Fruit fly (Drosophila melanogaster) whole organism, embryonic: ENCODE measurements around the gene Rbp1-like.

Source experiments
- Blimp-1 ChIP-seq: fragments of 200-800 bp; sonication (Bioruptor generic); optimal IDR thresholded peaks from 3 replicates; lab custom pipeline; 2018; ENCODE audit warnings: missing biosample characterization, missing genetic modification characterization, mild to moderate bottlenecking, moderate library complexity, missing genetic modification reagents
- CG10147 ChIP-seq: fragments of 200-800 bp; sonication (Bioruptor generic); optimal IDR thresholded peaks from 2 replicates; lab custom pipeline; 2019; ENCODE audit warnings: missing biosample characterization, mild to moderate bottlenecking, missing genetic modification characterization, moderate library complexity
- CG10274 ChIP-seq: fragments of 200-800 bp; sonication (Bioruptor generic); optimal IDR thresholded peaks from 3 replicates; lab custom pipeline; 2017; ENCODE audit warnings: missing biosample characterization, mild to moderate bottlenecking, missing genetic modification characterization
- CG10431 ChIP-seq: fragments of 200-800 bp; sonication (Bioruptor generic); optimal IDR thresholded peaks from 3 replicates; lab custom pipeline; 2018; ENCODE audit warnings: missing biosample characterization, mild to moderate bottlenecking, missing genetic modification characterization
- CG12659 ChIP-seq: fragments of 200-800 bp; sonication (Bioruptor generic); optimal IDR thresholded peaks from 3 replicates; lab custom pipeline; 2017; ENCODE audit warnings: mild to moderate bottlenecking, missing biosample characterization, missing genetic modification reagents, missing genetic modification characterization
- CG13296 ChIP-seq: fragments of 200-800 bp; sonication (Bioruptor generic); optimal IDR thresholded peaks from 3 replicates; lab custom pipeline; 2018; ENCODE audit warnings: missing biosample characterization, mild to moderate bottlenecking, missing genetic modification characterization
- CG15269 ChIP-seq: fragments of 200-800 bp; sonication (Bioruptor generic); optimal IDR thresholded peaks from 2 replicates; lab custom pipeline; 2018; ENCODE audit warnings: missing biosample characterization, mild to moderate bottlenecking, missing genetic modification characterization, moderate library complexity
- CG1603 ChIP-seq: fragments of 200-800 bp; sonication (Bioruptor generic); optimal IDR thresholded peaks from 2 replicates; lab custom pipeline; 2019; ENCODE audit warnings: missing biosample characterization, mild to moderate bottlenecking, missing genetic modification characterization, moderate library complexity
- CG16815 ChIP-seq: fragments of 200-800 bp; sonication (Bioruptor generic); optimal IDR thresholded peaks from 3 replicates; lab custom pipeline; 2017; ENCODE audit warnings: missing biosample characterization, mild to moderate bottlenecking, missing genetic modification characterization
- CG17385 ChIP-seq: fragments of 200-800 bp; sonication (Bioruptor generic); optimal IDR thresholded peaks from 3 replicates; lab custom pipeline; 2018; ENCODE audit warnings: missing biosample characterization, mild to moderate bottlenecking, missing genetic modification characterization
- CG18599 ChIP-seq: fragments of 200-800 bp; sonication (Bioruptor generic); optimal IDR thresholded peaks from 3 replicates; lab custom pipeline; 2017; ENCODE audit warnings: missing biosample characterization, missing genetic modification characterization, mild to moderate bottlenecking, moderate library complexity, missing genetic modification reagents
- CG2129 ChIP-seq: fragments of 200-800 bp; sonication (Bioruptor generic); IDR thresholded peaks from 2 replicates; pipeline ENCODE4 v1.3.6; 2022; ENCODE audit warnings: missing biosample characterization, missing genetic modification characterization; ENCODE audit not compliant: partially characterized antibody
- CG2678 ChIP-seq: fragments of 200-800 bp; sonication (Bioruptor generic); optimal IDR thresholded peaks from 3 replicates; lab custom pipeline; 2019; ENCODE audit warnings: missing biosample characterization, mild to moderate bottlenecking, missing genetic modification characterization, moderate library complexity
- CG2712 ChIP-seq: fragments of 200-800 bp; optimal IDR thresholded peaks from 3 replicates; lab custom pipeline; 2019; ENCODE audit warnings: missing biosample characterization, mild to moderate bottlenecking, missing genetic modification characterization, moderate library complexity
- CG34224 ChIP-seq: fragments of 200-800 bp; sonication (Bioruptor generic); IDR thresholded peaks from 3 replicates; pipeline ENCODE4 v1.3.6; 2022; ENCODE audit warnings: missing biosample characterization, missing genetic modification characterization; ENCODE audit not compliant: partially characterized antibody
- CG34376 ChIP-seq: fragments of 200-800 bp; sonication (Bioruptor generic); optimal IDR thresholded peaks from 2 replicates; lab custom pipeline; 2018; ENCODE audit warnings: missing biosample characterization, mild to moderate bottlenecking, missing genetic modification characterization
- CG3838 ChIP-seq: fragments of 200-800 bp; sonication (Bioruptor generic); optimal IDR thresholded peaks from 3 replicates; lab custom pipeline; 2016; ENCODE audit warnings: missing biosample characterization, missing genetic modification characterization
- CG7786 ChIP-seq: fragments of 200-800 bp; sonication (Bioruptor generic); optimal IDR thresholded peaks from 2 replicates; lab custom pipeline; 2016; ENCODE audit warnings: missing biosample characterization, missing genetic modification characterization
- CHES-1-like ChIP-seq: fragments of 200-800 bp; sonication (Bioruptor generic); optimal IDR thresholded peaks from 2 replicates; lab custom pipeline; 2016; ENCODE audit warnings: missing biosample characterization, missing genetic modification characterization
- Dip2 ChIP-seq: fragments of 200-800 bp; sonication (Bioruptor generic); IDR thresholded peaks from 2 replicates; pipeline ENCODE4 v1.3.6; 2022; ENCODE audit warnings: missing biosample characterization, missing genetic modification characterization
- Hey ChIP-seq: fragments of 200-800 bp; sonication (Bioruptor generic); optimal IDR thresholded peaks from 3 replicates; lab custom pipeline; 2018; ENCODE audit warnings: missing biosample characterization, mild to moderate bottlenecking, missing genetic modification characterization
- Hr3 ChIP-seq: fragments of 200-800 bp; sonication (Bioruptor generic); optimal IDR thresholded peaks from 3 replicates; lab custom pipeline; 2016; ENCODE audit warnings: missing biosample characterization, missing genetic modification characterization
- MTF-1 ChIP-seq: fragments of 200-800 bp; sonication (Bioruptor generic); optimal IDR thresholded peaks from 2 replicates; lab custom pipeline; 2018; ENCODE audit warnings: missing biosample characterization, mild to moderate bottlenecking, missing genetic modification characterization, borderline replicate concordance
- Med ChIP-seq: fragments of 200-800 bp; sonication (Bioruptor generic); peaks from one replicate; lab custom pipeline; 2016; ENCODE audit warnings: missing biosample characterization, missing genetic modification characterization, mild to moderate bottlenecking, inconsistent platforms, moderate library complexity
- Pdp1 ChIP-seq, 2 experiments: fragments of 200-800 bp; sonication (Bioruptor generic); optimal IDR thresholded peaks; 3 replicates each; lab custom pipeline; 2016; ENCODE audit warnings: missing biosample characterization in 2 of 2, missing genetic modification characterization in 2 of 2, mild to moderate bottlenecking in 1 of 2, moderate library complexity in 1 of 2
- Ravus ChIP-seq: fragments of 200-800 bp; sonication (Bioruptor generic); IDR thresholded peaks from 2 replicates; pipeline ENCODE4 v1.3.6; 2022; ENCODE audit warnings: missing biosample characterization, missing genetic modification characterization
- Rx ChIP-seq: fragments of 200-800 bp; sonication (Bioruptor generic); IDR thresholded peaks from 2 replicates; pipeline ENCODE4 v1.3.6; 2022; ENCODE audit warnings: missing biosample characterization, missing genetic modification characterization
- Side ChIP-seq: fragments of 200-800 bp; sonication (Bioruptor generic); optimal IDR thresholded peaks from 2 replicates; lab custom pipeline; 2016; ENCODE audit warnings: missing biosample characterization, missing genetic modification characterization
- Sox100B ChIP-seq: fragments of 200-800 bp; sonication (Bioruptor generic); optimal IDR thresholded peaks from 3 replicates; lab custom pipeline; 2018; ENCODE audit warnings: missing biosample characterization, mild to moderate bottlenecking, missing genetic modification characterization
- Vsx1 ChIP-seq: fragments of 200-800 bp; sonication (Bioruptor generic); optimal IDR thresholded peaks from 2 replicates; lab custom pipeline; 2017; ENCODE audit warnings: missing biosample characterization, mild to moderate bottlenecking, missing genetic modification characterization, missing genetic modification reagents
- Xbp1 ChIP-seq: fragments of 200-800 bp; sonication (Bioruptor generic); optimal IDR thresholded peaks from 3 replicates; lab custom pipeline; 2016; ENCODE audit warnings: missing biosample characterization, mild to moderate bottlenecking, missing genetic modification characterization
- Xrp1 ChIP-seq: fragments of 200-800 bp; sonication (Bioruptor generic); IDR thresholded peaks from 2 replicates; pipeline ENCODE4 v1.3.6; 2022; ENCODE audit warnings: missing biosample characterization, missing genetic modification characterization
- abd-A ChIP-seq: fragments of 200-800 bp; sonication (Bioruptor generic); optimal IDR thresholded peaks from 3 replicates; lab custom pipeline; 2019; ENCODE audit warnings: missing biosample characterization, mild to moderate bottlenecking, missing genetic modification characterization, moderate library complexity
- bcd ChIP-seq: fragments of 200-800 bp; sonication (Bioruptor generic); optimal IDR thresholded peaks from 2 replicates; lab custom pipeline; 2017; ENCODE audit warnings: missing biosample characterization, mild to moderate bottlenecking, missing genetic modification characterization
- emc ChIP-seq: fragments of 200-800 bp; sonication (Bioruptor generic); optimal IDR thresholded peaks from 2 replicates; lab custom pipeline; 2016; ENCODE audit warnings: missing biosample characterization, missing genetic modification characterization
- eve ChIP-seq, 2 experiments: fragments of >200 bp; optimal IDR thresholded peaks; 2 replicates each; lab custom pipeline; 2017; ENCODE audit warnings: missing biosample characterization in 2 of 2, missing genetic modification characterization in 2 of 2
- fd102C ChIP-seq: fragments of 200-800 bp; sonication (Bioruptor generic); optimal IDR thresholded peaks from 2 replicates; lab custom pipeline; 2018; ENCODE audit warnings: missing biosample characterization, mild to moderate bottlenecking, missing genetic modification characterization, moderate library complexity
- gem ChIP-seq: fragments of 200-800 bp; sonication (Bioruptor generic); optimal IDR thresholded peaks from 2 replicates; lab custom pipeline; 2019; ENCODE audit warnings: missing biosample characterization, mild to moderate bottlenecking, missing genetic modification characterization, moderate library complexity
- gt ChIP-seq: fragments of 200-800 bp; sonication (Bioruptor generic); IDR thresholded peaks from 2 replicates; pipeline ENCODE4 v1.3.6; 2022; ENCODE audit warnings: missing biosample characterization, missing genetic modification characterization
- jigr1 ChIP-seq: fragments of 200-800 bp; sonication (Bioruptor generic); IDR thresholded peaks from 3 replicates; pipeline ENCODE4 v1.3.6; 2022; ENCODE audit warnings: missing biosample characterization, missing genetic modification characterization
- kay ChIP-seq: fragments of 200-800 bp; sonication (Bioruptor generic); optimal IDR thresholded peaks from 2 replicates; lab custom pipeline; 2016; ENCODE audit warnings: missing biosample characterization, missing genetic modification characterization
- mam ChIP-seq: fragments of 200-800 bp; sonication (Bioruptor generic); optimal IDR thresholded peaks from 3 replicates; lab custom pipeline; 2016; ENCODE audit warnings: missing biosample characterization, missing genetic modification characterization
- nerfin-2 ChIP-seq: fragments of 200-800 bp; sonication (Bioruptor generic); IDR thresholded peaks from 2 replicates; pipeline ENCODE4 v1.3.6; 2022; ENCODE audit warnings: missing biosample characterization, missing genetic modification characterization; ENCODE audit not compliant: partially characterized antibody
- pan ChIP-seq, 4 experiments: fragments of >200 bp in 3 of 4; fragments of 200-800 bp in 1 of 4; sonication (Bioruptor generic) in 1 of 4; optimal IDR thresholded peaks in 3 of 4; IDR thresholded peaks in 1 of 4; 2 replicates each; pipeline versions ENCODE4 v1.3.6 to Lab custom; 2017 to 2022; ENCODE audit warnings: missing biosample characterization in 2 of 4, missing genetic modification characterization in 2 of 4, mixed read lengths in 1 of 4
- row ChIP-seq: fragments of 200-800 bp; sonication (Bioruptor generic); IDR thresholded peaks from 3 replicates; pipeline ENCODE4 v1.3.6; 2022; ENCODE audit warnings: missing biosample characterization, missing genetic modification characterization
- sr ChIP-seq: fragments of 200-800 bp; sonication (Bioruptor generic); IDR thresholded peaks from 3 replicates; pipeline ENCODE4 v1.3.6; 2022; ENCODE audit warnings: missing biosample characterization, missing genetic modification characterization
- vnd ChIP-seq: fragments of 200-800 bp; sonication (Bioruptor generic); IDR thresholded peaks from 3 replicates; pipeline ENCODE4 v1.3.6; 2022; ENCODE audit warnings: missing biosample characterization, missing genetic modification characterization; ENCODE audit not compliant: partially characterized antibody
- zfh2 ChIP-seq: fragments of 200-800 bp; sonication (Bioruptor generic); optimal IDR thresholded peaks from 2 replicates; lab custom pipeline; 2016; ENCODE audit warnings: missing biosample characterization, missing genetic modification characterization

The Rbp1-like gene

DNA sequence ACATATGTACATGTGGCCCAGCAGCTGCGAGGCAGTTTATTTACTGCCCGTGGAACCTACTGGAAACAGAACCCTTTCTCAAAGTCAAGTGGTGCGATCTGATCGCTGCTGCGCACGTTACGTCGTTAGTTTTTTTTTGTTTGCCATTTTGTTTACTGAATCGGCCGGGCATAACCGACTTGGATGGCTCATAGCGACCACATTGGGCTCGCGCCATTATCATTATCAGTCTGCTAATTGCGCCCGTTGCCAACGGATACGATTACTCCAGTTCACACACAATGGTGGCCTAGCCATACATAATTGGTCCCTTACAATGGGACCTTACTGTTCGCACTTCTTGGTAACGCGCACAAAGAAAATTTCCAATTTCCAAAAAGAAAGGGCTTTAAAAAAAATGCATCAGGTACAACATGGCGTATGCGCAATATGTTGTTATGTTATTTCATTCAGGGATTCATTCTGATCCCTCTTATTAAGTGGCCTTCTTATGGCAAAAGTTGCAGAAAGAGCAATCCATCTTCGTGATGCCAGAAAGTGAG, 51.9 kb downstream of the Rbp1-like start (continued):
- no peak for TF ChIP-seq CG2129 (GFP tag; lab: Robert Waterston, UW)
- TF ChIP-seq Pdp1 (GFP tag; optimal IDR thresholded peaks at IDR 0.05; lab: Kevin White, UChicago), result peak in 1 of 2 experiments; percentile 57
- TF ChIP-seq vnd (GFP tag; lab: Robert Waterston, UW), result no peak
- TF ChIP-seq pan (optimal IDR thresholded peaks at IDR 0.05; lab: Kevin White, UChicago), result no peak
- no peak for TF ChIP-seq pan (GFP tag; optimal IDR thresholded peaks at IDR 0.05 in 1 of 2, IDR thresholded peaks at IDR 0.05 in 1 of 2)
- peak; percentile 44 for TF ChIP-seq CG18599 (GFP tag; lab: Kevin White, UChicago)
- TF ChIP-seq Med (GFP tag; lab: Kevin White, UChicago), result peak; percentile 57
- peak; percentile 35; the same call in 2 of the 3 replicates for TF ChIP-seq row (GFP tag; lab: Robert Waterston, UW)
- TF ChIP-seq bcd (GFP tag; lab: Kevin White, UChicago), result no peak
- no peak for TF ChIP-seq Xrp1 (GFP tag; lab: Robert Waterston, UW)
- TF ChIP-seq CG10147 (GFP tag; lab: Kevin White, UChicago), result peak; percentile 16
- TF ChIP-seq CG10431 (GFP tag; lab: Kevin White, UChicago), result no peak
- no peak for TF ChIP-seq fd102C (GFP tag; lab: Kevin White, UChicago)
- peak; percentile 7 for TF ChIP-seq CHES-1-like (GFP tag; lab: Kevin White, UChicago)
- peak; percentile 76 for TF ChIP-seq MTF-1 (GFP tag; lab: Kevin White, UChicago)
- no peak for TF ChIP-seq kay (GFP tag; lab: Kevin White, UChicago)
- TF ChIP-seq CG13296, result no peak
- TF ChIP-seq CG34376 (GFP tag; lab: Kevin White, UChicago), result peak; percentile 12
- peak; percentile 2 for TF ChIP-seq CG17385 (GFP tag; lab: Kevin White, UChicago)
- TF ChIP-seq Xbp1 (GFP tag; lab: Kevin White, UChicago), result no peak
- TF ChIP-seq CG16815, result peak; percentile 15
- TF ChIP-seq Rx (GFP tag; lab: Robert Waterston, UW), result 0 out of 2 replicates have a peak, but pooled peaks have one; percentile 2
- TF ChIP-seq abd-A (tag; lab: Kevin White, UChicago), result no peak
- TF ChIP-seq sr (GFP tag; lab: Robert Waterston, UW), result no peak
- peak; percentile 3 for TF ChIP-seq CG15269
- no peak for TF ChIP-seq CG3838 (GFP tag; lab: Kevin White, UChicago)
- peak; percentile 59 for TF ChIP-seq CG34224 (GFP tag; lab: Robert Waterston, UW)
- no peak for TF ChIP-seq Blimp-1 (GFP tag; lab: Kevin White, UChicago)
- no peak for TF ChIP-seq Dip2 (GFP tag; lab: Robert Waterston, UW)
- TF ChIP-seq Side (GFP tag; lab: Kevin White, UChicago), result peak; percentile 37
- TF ChIP-seq mam, result peak; percentile 49
- TF ChIP-seq Vsx1 (GFP tag; lab: Kevin White, UChicago), result peak; percentile 26
- peak; percentile 77 for TF ChIP-seq zfh2 (GFP tag; lab: Kevin White, UChicago)
- TF ChIP-seq gt (GFP tag; lab: Robert Waterston, UW), result no peak
- TF ChIP-seq Hr3 (GFP tag; lab: Kevin White, UChicago), result peak; percentile 3
- no peak for TF ChIP-seq nerfin-2 (GFP tag; lab: Robert Waterston, UW)
- no peak for TF ChIP-seq eve (GFP tag; optimal IDR thresholded peaks at IDR 0.05; lab: Kevin White, UChicago)
- TF ChIP-seq CG2678, result peak; percentile 55
- no peak for TF ChIP-seq jigr1
- TF ChIP-seq emc (GFP tag; lab: Kevin White, UChicago), result no peak
- no peak for TF ChIP-seq CG2712 (tag; lab: Kevin White, UChicago)
- peak; percentile 5 for TF ChIP-seq CG10274
- peak; percentile 60 for TF ChIP-seq CG7786 (GFP tag; lab: Kevin White, UChicago)
- peak; percentile 23 for TF ChIP-seq CG12659 (GFP tag; lab: Kevin White, UChicago)
- peak; percentile 9 for TF ChIP-seq CG1603 (tag; lab: Kevin White, UChicago)
- TF ChIP-seq Sox100B (GFP tag; lab: Kevin White, UChicago), result peak; percentile 6
- peak; percentile 31 for TF ChIP-seq gem (tag; lab: Kevin White, UChicago)
- TF ChIP-seq Ravus, result no peak
- TF ChIP-seq Hey, result peak; percentile 27
